Worm (Caenorhabditis elegans): ENCODE results near the gene Y94H6A.3.
"Not testable (repeated sequence)": the region's sequence is repeated elsewhere in the genome, so short reads cannot be mapped to it uniquely, and the experiment has no call there.

Y94H6A.3 gene

ce11 chrIV:2664901-2665201 is 11.5 kb upstream of the Y94H6A.3 start:
- TF ChIP-seq dao-5 (tag; optimal IDR thresholded peaks at IDR 0.05): peak; percentile 29
- TF ChIP-seq him-1 (tag; optimal IDR thresholded peaks at IDR 0.05): no peak

- TF ChIP-seq dao-5 (tag; optimal IDR thresholded peaks at IDR 0.05): no peak
- TF ChIP-seq W03F9.2 (tag; optimal IDR thresholded peaks at IDR 0.05): no peak
- no peak for TF ChIP-seq him-1 (tag; optimal IDR thresholded peaks at IDR 0.05)
Observed at ce11 chrIV:2665388-2665978, 10.8 kb upstream of the Y94H6A.3 start.

- TF ChIP-seq dao-5 (tag; optimal IDR thresholded peaks at IDR 0.05) (no peak), him-1 (tag; optimal IDR thresholded peaks at IDR 0.05) (no peak), W03F9.2 (tag; optimal IDR thresholded peaks at IDR 0.05) (no peak)
Observed at ce11 chrIV:2666127-2666526, 10.2 kb upstream of the Y94H6A.3 start.

ce11 chrIV:2666586-2667100 is 9.7 kb upstream of the Y94H6A.3 start, which contains the start of gene Y69A2AR.1:
TSS of gene Y69A2AR.1 (plus strand) at chrIV:2667050.
- TF ChIP-seq W03F9.2 (tag; optimal IDR thresholded peaks at IDR 0.05): no peak
- TF ChIP-seq him-1 (tag; optimal IDR thresholded peaks at IDR 0.05): no peak
- TF ChIP-seq dao-5 (tag; optimal IDR thresholded peaks at IDR 0.05): no peak

ce11 chrIV:2670664-2671063 is 5.6 kb upstream of the Y94H6A.3 start:
- no peak for TF ChIP-seq dao-5 (tag; optimal IDR thresholded peaks at IDR 0.05)
- TF ChIP-seq him-1 (tag; optimal IDR thresholded peaks at IDR 0.05): no peak
- TF ChIP-seq W03F9.2 (tag; optimal IDR thresholded peaks at IDR 0.05): no peak

ce11 chrIV:2674915-2675314 is 1.4 kb upstream of the Y94H6A.3 start, which contains the start of gene gpx-4:
TSS of gene gpx-4 (minus strand) at chrIV:2675015.
- TF ChIP-seq him-1, W03F9.2, dao-5 (tag; optimal IDR thresholded peaks at IDR 0.05): not testable (repeated sequence)

ce11 chrIV:2677687-2678086 is 1.4 kb downstream of the Y94H6A.3 start:
- TF ChIP-seq W03F9.2 (tag; optimal IDR thresholded peaks at IDR 0.05): no peak
- no peak for TF ChIP-seq him-1 (tag; optimal IDR thresholded peaks at IDR 0.05)
- no peak for TF ChIP-seq dao-5 (tag; optimal IDR thresholded peaks at IDR 0.05)

- TF ChIP-seq dao-5 (tag; optimal IDR thresholded peaks at IDR 0.05) (no peak), him-1 (tag; optimal IDR thresholded peaks at IDR 0.05) (no peak), W03F9.2 (tag; optimal IDR thresholded peaks at IDR 0.05) (no peak)
Observed at ce11 chrIV:2678152-2678551, 1.8 kb downstream of the Y94H6A.3 start.

- TF ChIP-seq dao-5 (tag; optimal IDR thresholded peaks at IDR 0.05) (no peak), him-1 (tag; optimal IDR thresholded peaks at IDR 0.05) (no peak), W03F9.2 (tag; optimal IDR thresholded peaks at IDR 0.05) (no peak)
Observed at ce11 chrIV:2680281-2680680, 4.0 kb downstream of the Y94H6A.3 start.

- TF ChIP-seq dao-5 (tag; optimal IDR thresholded peaks at IDR 0.05) (no peak), him-1 (tag; optimal IDR thresholded peaks at IDR 0.05) (no peak), W03F9.2 (tag; optimal IDR thresholded peaks at IDR 0.05) (no peak)
Observed at ce11 chrIV:2688716-2689307, 12.5 kb downstream of the Y94H6A.3 start, which contains the start of gene egrh-3. TSS of gene egrh-3 (minus strand) at chrIV:2688766.

ce11 chrIV:2703927-2704401 is 27.7 kb downstream of the Y94H6A.3 start, which contains the start of gene Y94H6A.5:
TSS of gene Y94H6A.5 (minus strand) at chrIV:2703977.
- TF ChIP-seq him-1 (tag; optimal IDR thresholded peaks at IDR 0.05) (peak; percentile 63), W03F9.2 (tag; optimal IDR thresholded peaks at IDR 0.05) (peak; percentile 20), dao-5 (tag; optimal IDR thresholded peaks at IDR 0.05) (no peak)

ce11 chrIV:2705675-2706074 is 29.4 kb downstream of the Y94H6A.3 start:
- no peak for TF ChIP-seq him-1 (tag; optimal IDR thresholded peaks at IDR 0.05)
- TF ChIP-seq dao-5 (tag; optimal IDR thresholded peaks at IDR 0.05): no peak
- TF ChIP-seq W03F9.2 (tag; optimal IDR thresholded peaks at IDR 0.05): no peak

- TF ChIP-seq W03F9.2 (tag; optimal IDR thresholded peaks at IDR 0.05) (no peak), dao-5 (tag; optimal IDR thresholded peaks at IDR 0.05) (no peak), him-1 (tag; optimal IDR thresholded peaks at IDR 0.05) (no peak)
Observed at ce11 chrIV:2707012-2707411, 30.7 kb downstream of the Y94H6A.3 start, which contains the start of gene ubc-8. TSS of gene ubc-8 (minus strand) at chrIV:2707238.

- TF ChIP-seq him-1 (tag; optimal IDR thresholded peaks at IDR 0.05): peak; percentile 57
- TF ChIP-seq dao-5 (tag; optimal IDR thresholded peaks at IDR 0.05): peak; percentile 27
- TF ChIP-seq W03F9.2 (tag; optimal IDR thresholded peaks at IDR 0.05): peak; percentile 9
Observed at ce11 chrIV:2708329-2708965, 32.1 kb downstream of the Y94H6A.3 start.

Measured in whole organism, L4/young adult.